Worm (Caenorhabditis elegans): ENCODE measurements around the gene nhr-102.

The nhr-102 gene

ce11 chrV:15891761-15892160 lies 15.6 kb upstream of the nhr-102 start, which contains the start of gene T06C12.12:
Gene T06C12.12 (plus strand): TSS chrV:15892061.
- TF ChIP-seq hlh-1 (tag; optimal IDR thresholded peaks at IDR 0.05) (no peak), ces-1 (GFP tag; optimal IDR thresholded peaks at IDR 0.05) (no peak), snpc-4 (tag; optimal IDR thresholded peaks at IDR 0.05) (no peak), cnd-1 (tag; optimal IDR thresholded peaks at IDR 0.05) (no peak), M03D4.4 (tag; optimal IDR thresholded peaks at IDR 0.05) (no peak), lin-13 (tag; optimal IDR thresholded peaks at IDR 0.05) (no peak), ceh-83 (GFP tag; optimal IDR thresholded peaks at IDR 0.05) (no peak), mep-1 (tag; optimal IDR thresholded peaks at IDR 0.05) (no peak), unc-120 (tag; optimal IDR thresholded peaks at IDR 0.05; ENCODE audit: poor library complexity, severe bottlenecking) (no peak), unc-39 (tag; optimal IDR thresholded peaks at IDR 0.05) (no peak), lin-32 (GFP tag; optimal IDR thresholded peaks at IDR 0.05) (no peak), ceh-39 (tag; optimal IDR thresholded peaks at IDR 0.05) (no peak)

DNA sequence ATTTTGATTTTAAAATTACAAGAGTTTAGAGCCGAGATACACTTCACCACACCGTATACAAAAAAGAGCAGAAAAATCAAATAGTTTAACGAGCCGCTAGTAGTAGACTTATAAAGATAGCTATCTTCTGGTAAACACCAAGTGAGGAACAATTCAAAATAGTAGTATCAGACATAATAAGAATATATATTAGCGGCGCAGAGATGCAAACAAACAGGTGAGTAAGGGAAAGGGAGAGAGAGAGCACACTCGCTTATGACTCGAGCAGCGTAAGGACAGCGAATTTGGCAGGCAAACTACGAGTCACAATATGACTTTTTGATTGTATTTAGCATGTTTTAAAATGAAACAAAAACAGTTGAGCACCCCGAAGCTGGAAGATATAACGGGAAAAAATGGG lies 15.1 kb upstream of the nhr-102 start:
- TF ChIP-seq tbx-8 (GFP tag; optimal IDR thresholded peaks at IDR 0.05) = no peak
- TF ChIP-seq unc-120 (tag; optimal IDR thresholded peaks at IDR 0.05; ENCODE audit: poor library complexity, severe bottlenecking) = no peak
- TF ChIP-seq ham-2 (GFP tag; optimal IDR thresholded peaks at IDR 0.05) = no peak
- no peak for TF ChIP-seq sptf-1 (tag; optimal IDR thresholded peaks at IDR 0.05)
- no peak for TF ChIP-seq snpc-4 (tag; optimal IDR thresholded peaks at IDR 0.05)

ce11 chrV:15890115-15890514 lies 13.9 kb upstream of the nhr-102 start:
- TF ChIP-seq sptf-1 (tag; optimal IDR thresholded peaks at IDR 0.05) = no peak
- no peak for TF ChIP-seq nhr-237 (tag; optimal IDR thresholded peaks at IDR 0.05)
- TF ChIP-seq sem-2 (GFP tag; optimal IDR thresholded peaks at IDR 0.05) = no peak
- no peak for TF ChIP-seq nhr-2 (tag; optimal IDR thresholded peaks at IDR 0.05)
- TF ChIP-seq bed-3 (GFP tag; optimal IDR thresholded peaks at IDR 0.05) = no peak
- no peak for TF ChIP-seq nhr-76 (tag; optimal IDR thresholded peaks at IDR 0.05)
- no peak for TF ChIP-seq ceh-39 (tag; optimal IDR thresholded peaks at IDR 0.05)
- TF ChIP-seq unc-62 (GFP tag; optimal IDR thresholded peaks at IDR 0.05) = no peak

ce11 chrV:15888751-15889150 lies 12.5 kb upstream of the nhr-102 start, which contains the start of gene cgt-1:
Gene cgt-1 (minus strand): TSS chrV:15888851.
- TF ChIP-seq elt-3 (tag; optimal IDR thresholded peaks at IDR 0.05) = no peak
- TF ChIP-seq nhr-237 (tag; optimal IDR thresholded peaks at IDR 0.05) = no peak
- TF ChIP-seq lin-13 (tag; optimal IDR thresholded peaks at IDR 0.05) = no peak
- TF ChIP-seq unc-120 (tag; optimal IDR thresholded peaks at IDR 0.05; ENCODE audit: poor library complexity, severe bottlenecking) = no peak
- TF ChIP-seq ces-1 (GFP tag; optimal IDR thresholded peaks at IDR 0.05) = no peak
- no peak for TF ChIP-seq unc-39 (tag; optimal IDR thresholded peaks at IDR 0.05)
- no peak for TF ChIP-seq mep-1 (tag; optimal IDR thresholded peaks at IDR 0.05)
- no peak for TF ChIP-seq flh-1 (GFP tag; optimal IDR thresholded peaks at IDR 0.05)
- no peak for TF ChIP-seq ceh-83 (GFP tag; optimal IDR thresholded peaks at IDR 0.05)
- TF ChIP-seq ceh-43 (GFP tag; optimal IDR thresholded peaks at IDR 0.05) = no peak
- no peak for TF ChIP-seq mls-2 (tag; optimal IDR thresholded peaks at IDR 0.05)

DNA sequence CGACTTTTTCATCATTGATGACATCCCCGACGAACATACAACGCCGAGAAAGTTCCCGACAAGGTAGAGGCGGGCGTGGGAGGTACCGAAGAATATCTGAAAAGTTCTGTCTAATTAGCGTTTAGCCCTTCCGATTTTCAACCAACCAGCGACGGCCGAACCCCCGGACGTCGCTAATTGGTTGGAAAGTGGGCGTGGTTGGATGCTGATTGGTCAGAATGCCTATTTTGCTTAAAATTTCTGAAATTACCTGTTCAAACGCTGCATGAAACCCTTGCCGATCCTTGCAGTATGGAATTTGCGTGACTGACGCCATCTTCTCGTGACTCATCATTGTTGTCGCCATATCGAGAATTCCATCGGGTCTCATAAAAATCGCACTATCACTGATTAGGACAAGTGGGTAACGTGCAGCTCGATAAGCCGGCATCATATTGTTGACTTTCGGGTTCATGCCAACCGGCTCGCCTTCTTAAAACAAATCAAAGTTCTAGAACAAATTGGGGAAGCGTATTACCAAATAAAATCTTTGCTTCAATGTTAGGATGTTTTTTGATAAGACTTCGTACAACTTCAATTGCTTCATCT lies 11.6 kb upstream of the nhr-102 start:
- TF ChIP-seq sem-2 (GFP tag; optimal IDR thresholded peaks at IDR 0.05) (no peak), unc-39 (tag; optimal IDR thresholded peaks at IDR 0.05) (no peak), lin-13 (tag; optimal IDR thresholded peaks at IDR 0.05) (no peak), bed-3 (GFP tag; optimal IDR thresholded peaks at IDR 0.05) (no peak), zip-8 (tag; optimal IDR thresholded peaks at IDR 0.05) (no peak), elt-1 (tag; optimal IDR thresholded peaks at IDR 0.05; ENCODE audit: borderline replicate concordance, insufficient read depth) (no peak), nhr-237 (tag; optimal IDR thresholded peaks at IDR 0.05) (no peak), tbx-8 (GFP tag; optimal IDR thresholded peaks at IDR 0.05) (no peak), nhr-12 (tag; optimal IDR thresholded peaks at IDR 0.05) (no peak), lin-32 (GFP tag; optimal IDR thresholded peaks at IDR 0.05) (no peak), mab-5 (tag; optimal IDR thresholded peaks at IDR 0.05) (no peak), snpc-4 (tag; optimal IDR thresholded peaks at IDR 0.05) (no peak), nhr-76 (tag; optimal IDR thresholded peaks at IDR 0.05) (no peak), ces-1 (GFP tag; optimal IDR thresholded peaks at IDR 0.05) (no peak), nhr-2 (tag; optimal IDR thresholded peaks at IDR 0.05) (no peak), hlh-1 (tag; optimal IDR thresholded peaks at IDR 0.05) (no peak), sptf-1 (tag; optimal IDR thresholded peaks at IDR 0.05) (no peak), unc-120 (tag; optimal IDR thresholded peaks at IDR 0.05; ENCODE audit: poor library complexity, severe bottlenecking) (no peak), unc-62 (GFP tag; optimal IDR thresholded peaks at IDR 0.05) (no peak), mls-2 (tag; optimal IDR thresholded peaks at IDR 0.05) (no peak)
